Worm (Caenorhabditis elegans) whole organism, L4 larva: ENCODE results near the gene grd-4.

Experiments used
- F44E2.7 ChIP-seq: fragments of 200-800 bp; sonication (Bioruptor generic); IDR thresholded peaks from 2 replicates; pipeline ENCODE4 v2.1.2; 2022; ENCODE audit warnings: missing genetic modification characterization, missing compliant biosample characterization
- ZK337.2 ChIP-seq: fragments of 200-800 bp; sonication (Bioruptor generic); IDR thresholded peaks from 2 replicates; pipeline ENCODE4 v1.3.6; 2022; ENCODE audit warnings: missing genetic modification reagents, missing genetic modification characterization, missing compliant biosample characterization
- aly-2 ChIP-seq: sonication (generic microtip); optimal IDR thresholded peaks from 2 replicates; lab custom pipeline; 2018; ENCODE audit warnings: missing biosample characterization, missing genetic modification characterization
- pha-4 ChIP-seq, 2 experiments: fragments of 150-350 bp in 1 of 2; fragments of 200-800 bp in 1 of 2; sonication (Bioruptor generic) in 1 of 2; IDR thresholded peaks in 1 of 2; optimal IDR thresholded peaks in 1 of 2; 2 replicates each; pipeline versions ENCODE4 v1.3.6 to Lab custom; 2014 to 2022; ENCODE audit warnings: missing genetic modification characterization in 2 of 2, missing genetic modification reagents in 2 of 2, missing biosample characterization in 1 of 2, missing compliant biosample characterization in 1 of 2
- zip-11 ChIP-seq: fragments of 200-800 bp; sonication (Bioruptor generic); IDR thresholded peaks from 2 replicates; pipeline ENCODE4 v1.3.6; 2022; ENCODE audit warnings: missing genetic modification characterization, missing compliant biosample characterization
- ztf-11 ChIP-seq: fragments of 150-350 bp; optimal IDR thresholded peaks from 2 replicates; lab custom pipeline; 2014; ENCODE audit warnings: missing biosample characterization, missing genetic modification characterization

ce11 chrX:8489415-8489814, 11.6 kb upstream of the grd-4 start:
- TF ChIP-seq pha-4 (GFP tag; IDR thresholded peaks at IDR 0.05; lab: Robert Waterston, UW) = no peak
- no peak for TF ChIP-seq pha-4 (tag; optimal IDR thresholded peaks at IDR 0.05; lab: Kevin White, UChicago)
- no peak for TF ChIP-seq ZK337.2 (GFP tag; lab: Robert Waterston, UW)
- TF ChIP-seq ztf-11 (tag; lab: Kevin White, UChicago) = no peak
- no peak for TF ChIP-seq zip-11
- TF ChIP-seq aly-2 = no peak
- TF ChIP-seq F44E2.7 (GFP tag; lab: Robert Waterston, UW) = no peak
